Fruit fly (Drosophila melanogaster) whole organism: ENCODE data around the gene Acsf3.

ENCODE experiments used
- CG8478 ChIP-seq: fragments of >200 bp; optimal IDR thresholded peaks from 2 replicates; lab custom pipeline; 2018; ENCODE audit warnings: inconsistent platforms
- Dll ChIP-seq: fragments of >200 bp; optimal IDR thresholded peaks from 2 replicates; lab custom pipeline; 2017
- EcR ChIP-seq, 2 experiments: fragments of >200 bp; optimal IDR thresholded peaks; 2 replicates each; lab custom pipeline; 2017; ENCODE audit warnings: missing biosample characterization in 2 of 2, missing genetic modification characterization in 2 of 2, missing genetic modification reagents in 2 of 2
- pan ChIP-seq: fragments of >200 bp; optimal IDR thresholded peaks from 2 replicates; lab custom pipeline; 2017
- psq ChIP-seq: fragments of >200 bp; optimal IDR thresholded peaks from 2 replicates; lab custom pipeline; 2017
- usp ChIP-seq: fragments of >200 bp; optimal IDR thresholded peaks from 2 replicates; lab custom pipeline; 2017; ENCODE audit warnings: missing biosample characterization, missing genetic modification characterization, mixed read lengths

Gene Acsf3

dm6 chrX:7328746-7329145 is at the start of gene Acsf3:
Gene Acsf3 (plus strand): TSS chrX:7329046.
- no peak for TF ChIP-seq Dll (lab: Kevin White, UChicago)
- TF ChIP-seq psq (lab: Kevin White, UChicago), result no peak
- TF ChIP-seq EcR (GFP tag; optimal IDR thresholded peaks at IDR 0.05; lab: Kevin White, UChicago), result no peak
- TF ChIP-seq CG8478 (lab: Kevin White, UChicago), result no peak
- TF ChIP-seq pan (lab: Kevin White, UChicago), result no peak
- TF ChIP-seq usp (GFP tag; lab: Kevin White, UChicago), result no peak

- TF ChIP-seq usp (GFP tag; lab: Kevin White, UChicago) (no peak), EcR (GFP tag; optimal IDR thresholded peaks at IDR 0.05; lab: Kevin White, UChicago) (no peak)
Measured at dm6 chrX:7284964-7285363, 43.9 kb upstream of the Acsf3 start.

- TF ChIP-seq Dll (lab: Kevin White, UChicago) (no peak), usp (GFP tag; lab: Kevin White, UChicago) (no peak), EcR (GFP tag; optimal IDR thresholded peaks at IDR 0.05; lab: Kevin White, UChicago) (no peak), pan (lab: Kevin White, UChicago) (no peak), CG8478 (lab: Kevin White, UChicago) (no peak), psq (lab: Kevin White, UChicago) (no peak)
Measured at dm6 chrX:7285410-7285809, 43.4 kb upstream of the Acsf3 start.

dm6 chrX:7285995-7286985 is 42.6 kb upstream of the Acsf3 start, which contains the start of gene CG2059:
Gene CG2059 (plus strand): TSS chrX:7286358.
- TF ChIP-seq pan (lab: Kevin White, UChicago), result no peak
- TF ChIP-seq usp (GFP tag; lab: Kevin White, UChicago), result no peak
- no peak for TF ChIP-seq psq (lab: Kevin White, UChicago)

dm6 chrX:7290811-7291515 is 37.9 kb upstream of the Acsf3 start, which contains the start of gene unc-119:
Gene unc-119 (minus strand): TSS chrX:7291298.
- TF ChIP-seq CG8478 (lab: Kevin White, UChicago) (no peak), usp (GFP tag; lab: Kevin White, UChicago) (no peak), Dll (lab: Kevin White, UChicago) (no peak), pan (lab: Kevin White, UChicago) (no peak), psq (lab: Kevin White, UChicago) (no peak), EcR (GFP tag; optimal IDR thresholded peaks at IDR 0.05; lab: Kevin White, UChicago) (no peak)

- no peak for TF ChIP-seq psq (lab: Kevin White, UChicago)
- TF ChIP-seq pan (lab: Kevin White, UChicago), result no peak
- no peak for TF ChIP-seq usp (GFP tag; lab: Kevin White, UChicago)
- no peak for TF ChIP-seq CG8478 (lab: Kevin White, UChicago)
- TF ChIP-seq Dll (lab: Kevin White, UChicago), result no peak
- TF ChIP-seq EcR (GFP tag; optimal IDR thresholded peaks at IDR 0.05; lab: Kevin White, UChicago), result no peak
Measured at dm6 chrX:7291850-7292499, 36.9 kb upstream of the Acsf3 start.

- TF ChIP-seq pan (lab: Kevin White, UChicago), result no peak
Measured at dm6 chrX:7293133-7293873, 35.5 kb upstream of the Acsf3 start.

- TF ChIP-seq Dll (lab: Kevin White, UChicago), result no peak
- TF ChIP-seq psq (lab: Kevin White, UChicago), result no peak
- no peak for TF ChIP-seq usp (GFP tag; lab: Kevin White, UChicago)
- no peak for TF ChIP-seq pan (lab: Kevin White, UChicago)
- no peak for TF ChIP-seq EcR (GFP tag; optimal IDR thresholded peaks at IDR 0.05; lab: Kevin White, UChicago)
- no peak for TF ChIP-seq CG8478 (lab: Kevin White, UChicago)
Measured at dm6 chrX:7293874-7294559, 34.8 kb upstream of the Acsf3 start.

dm6 chrX:7295973-7296372 is 32.9 kb upstream of the Acsf3 start:
- TF ChIP-seq pan (lab: Kevin White, UChicago) (no peak), psq (lab: Kevin White, UChicago) (no peak)

dm6 chrX:7296721-7297227 is 32.1 kb upstream of the Acsf3 start:
- TF ChIP-seq Dll (lab: Kevin White, UChicago) (no peak), pan (lab: Kevin White, UChicago) (no peak), psq (lab: Kevin White, UChicago) (no peak), usp (GFP tag; lab: Kevin White, UChicago) (no peak), CG8478 (lab: Kevin White, UChicago) (no peak)
